Fruit fly (Drosophila melanogaster): ENCODE data around the gene Asciz.
A peak's percentile ranks its signal among the peaks of the same experiment; 100 is the strongest.

Asciz gene

DNA sequence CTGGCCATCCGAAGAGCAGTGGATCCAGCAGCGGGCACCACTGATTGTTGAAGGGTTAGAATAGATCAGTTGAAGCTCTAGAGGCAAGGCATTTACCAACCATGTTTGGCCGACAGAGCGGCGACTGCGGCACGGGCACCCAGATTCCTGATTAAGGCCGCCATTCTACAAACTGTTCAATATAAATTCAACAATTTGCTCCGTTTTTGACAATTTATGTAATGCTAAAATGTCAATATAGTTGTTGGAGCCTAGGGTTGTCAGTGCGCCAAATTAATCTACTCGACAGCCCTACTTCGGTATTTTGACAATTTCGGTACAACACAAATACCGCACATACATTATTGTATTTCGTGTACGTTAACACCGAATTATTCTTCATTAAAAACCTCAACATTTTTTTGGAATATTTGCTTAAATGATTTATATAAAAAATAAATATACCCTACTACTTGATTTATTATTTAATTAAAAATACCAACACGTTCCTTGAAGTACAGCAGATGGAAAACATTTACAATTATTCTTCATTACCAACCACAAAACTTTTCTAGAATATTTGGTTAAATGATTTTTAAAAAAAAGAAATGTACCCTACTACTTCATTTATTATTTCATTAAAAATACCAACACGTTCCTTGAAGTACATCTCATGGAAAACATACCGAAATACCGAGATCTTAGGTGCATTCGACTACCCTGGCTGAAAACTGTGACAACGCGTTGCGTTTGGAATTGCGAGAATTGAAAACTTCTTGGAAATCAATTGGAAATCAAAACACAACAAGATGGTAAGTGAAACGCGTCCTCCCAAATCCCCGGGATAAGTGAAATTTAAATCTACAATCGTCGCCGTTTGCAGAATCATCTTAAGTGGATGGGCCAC is 6.5 kb downstream of the Asciz start, which contains the start of the genes ND-30 and CG15812 (continued):
- 0 out of 2 replicates have a peak, but pooled peaks have one; percentile 5 for TF ChIP-seq CG3847 (GFP tag; IDR thresholded peaks at IDR 0.05)
- TF ChIP-seq YL-1 (GFP tag; optimal IDR thresholded peaks at IDR 0.05) = peak; percentile 41
- TF ChIP-seq Ets65A (GFP tag) = peak; percentile 60
- TF ChIP-seq E2f2 (GFP tag; IDR thresholded peaks at IDR 0.05) = 0 out of 2 replicates have a peak, but pooled peaks have one; percentile 13
- TF ChIP-seq CG9437 (GFP tag; optimal IDR thresholded peaks at IDR 0.05) = peak; percentile 34
- TF ChIP-seq CG8281 (tag; optimal IDR thresholded peaks at IDR 0.05) = peak; percentile 60
- no peak for TF ChIP-seq CG14860 (GFP tag; IDR thresholded peaks at IDR 0.05; ENCODE audit: partially characterized antibody)
- no peak for TF ChIP-seq onecut (GFP tag; IDR thresholded peaks at IDR 0.05)
- no peak for TF ChIP-seq unc-4 (GFP tag; IDR thresholded peaks at IDR 0.05; ENCODE audit: partially characterized antibody)
- peak; percentile 20 for TF ChIP-seq BEAF-32 (GFP tag; optimal IDR thresholded peaks at IDR 0.05)
- no peak for TF ChIP-seq CG11085 (GFP tag; IDR thresholded peaks at IDR 0.05)
- TF ChIP-seq CG5953 (GFP tag; IDR thresholded peaks at IDR 0.05) = no peak
- TF ChIP-seq trem (tag; optimal IDR thresholded peaks at IDR 0.05) = peak; percentile 35
- no peak for TF ChIP-seq CG7271 (tag; optimal IDR thresholded peaks at IDR 0.05)
- TF ChIP-seq Mad (GFP tag; optimal IDR thresholded peaks at IDR 0.05) = no peak
- TF ChIP-seq sug (tag; optimal IDR thresholded peaks at IDR 0.05) = peak; percentile 30
- peak; percentile 46 for TF ChIP-seq CG17829 (tag; optimal IDR thresholded peaks at IDR 0.05)
- TF ChIP-seq CG6689 (GFP tag; IDR thresholded peaks at IDR 0.05) = 0 out of 2 replicates have a peak, but pooled peaks have one; percentile 5
- TF ChIP-seq CG1603 (tag; optimal IDR thresholded peaks at IDR 0.05) = peak; percentile 99
- peak; percentile 6 for TF ChIP-seq CG13775 (GFP tag; optimal IDR thresholded peaks at IDR 0.05)
- peak; percentile 92 for TF ChIP-seq CG30020 (tag; optimal IDR thresholded peaks at IDR 0.05)
- no peak for TF ChIP-seq CG10979 (tag; optimal IDR thresholded peaks at IDR 0.05)
- TF ChIP-seq CG15514 (GFP tag; optimal IDR thresholded peaks at IDR 0.05) = peak; percentile 11
- TF ChIP-seq sens (GFP tag) = peak; percentile 87
- no peak for TF ChIP-seq ase (GFP tag; IDR thresholded peaks at IDR 0.05)

DNA sequence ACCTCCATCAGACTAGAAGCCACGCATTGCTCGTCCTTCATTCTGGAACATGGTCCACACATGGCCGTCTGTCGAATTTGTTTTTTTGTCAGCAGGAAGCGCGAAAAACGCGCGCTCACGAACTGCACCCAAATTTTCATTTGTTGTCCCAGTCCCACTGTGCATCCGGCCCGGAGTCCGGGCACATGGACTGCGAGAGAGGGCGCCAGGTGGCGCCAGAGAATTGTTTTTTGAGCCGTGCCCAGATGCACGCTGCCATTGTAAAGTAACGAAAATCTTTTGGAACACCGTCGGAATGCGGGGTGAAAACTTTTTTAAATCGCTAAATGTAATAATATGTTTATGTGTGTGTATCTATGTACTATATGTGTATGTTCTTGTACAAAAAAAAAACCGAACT is 8.4 kb downstream of the Asciz start:
- TF ChIP-seq Med (GFP tag) = no peak
- no peak for TF ChIP-seq nom (GFP tag; optimal IDR thresholded peaks at IDR 0.05)
- TF ChIP-seq CoRest (tag; optimal IDR thresholded peaks at IDR 0.05) = no peak
- TF ChIP-seq sd (tag; optimal IDR thresholded peaks at IDR 0.05) = no peak
- no peak for TF ChIP-seq grn (GFP tag; optimal IDR thresholded peaks at IDR 0.05)
- no peak for TF ChIP-seq wor (GFP tag; IDR thresholded peaks at IDR 0.05)
- TF ChIP-seq tna (GFP tag; IDR thresholded peaks at IDR 0.05; ENCODE audit: partially characterized antibody) = no peak
- TF ChIP-seq cato (GFP tag; optimal IDR thresholded peaks at IDR 0.05; ENCODE audit: borderline replicate concordance) = no peak
- TF ChIP-seq sna (GFP tag; IDR thresholded peaks at IDR 0.05; ENCODE audit: partially characterized antibody) = no peak
- no peak for TF ChIP-seq CG5180 (GFP tag; optimal IDR thresholded peaks at IDR 0.05)

DNA sequence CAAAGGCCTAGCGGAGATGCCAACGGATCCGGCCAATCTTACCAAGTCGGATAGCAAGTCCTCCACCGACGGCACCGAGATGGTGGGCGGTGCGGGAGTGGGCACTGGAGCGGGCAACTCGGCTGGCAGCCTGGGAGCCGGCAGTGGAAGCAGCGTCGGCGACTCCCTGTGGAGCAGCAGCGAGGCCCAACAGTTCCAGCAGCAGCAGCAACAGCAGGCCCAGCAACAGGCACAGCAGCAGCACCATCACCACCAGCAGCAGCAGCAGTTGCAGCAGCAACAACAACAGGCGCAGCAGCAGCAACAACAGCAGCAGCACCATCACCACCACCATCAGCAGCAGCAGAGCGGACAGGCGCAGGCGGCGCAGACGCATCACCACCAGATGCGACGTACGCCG is 15.7 kb downstream of the Asciz start:
- TF ChIP-seq CG6791 (GFP tag; IDR thresholded peaks at IDR 0.05; ENCODE audit: partially characterized antibody) (no peak), Dfd (GFP tag; optimal IDR thresholded peaks at IDR 0.05) (peak in 1 of 2 experiments; percentile 91), pum (GFP tag; optimal IDR thresholded peaks at IDR 0.05) (no peak), CG5953 (GFP tag; IDR thresholded peaks at IDR 0.05) (0 out of 2 replicates have a peak, but pooled peaks have one; percentile 4), CG32772 (GFP tag; IDR thresholded peaks at IDR 0.05) (no peak), Taf1 (GFP tag; IDR thresholded peaks at IDR 0.05) (no peak), Trl (optimal IDR thresholded peaks at IDR 0.05) (no peak), Trl (GFP tag; optimal IDR thresholded peaks at IDR 0.05) (no peak), sob (GFP tag; IDR thresholded peaks at IDR 0.05) (0 out of 2 replicates have a peak, but pooled peaks have one; percentile 29), Nf-YA (GFP tag; IDR thresholded peaks at IDR 0.05) (no peak), Deaf1 (tag; optimal IDR thresholded peaks at IDR 0.05) (no peak), Ets65A (GFP tag) (peak; percentile 86), CG17186 (GFP tag; optimal IDR thresholded peaks at IDR 0.05) (no peak), CG42726 (GFP tag; IDR thresholded peaks at IDR 0.05; ENCODE audit: partially characterized antibody) (0 out of 2 replicates have a peak, but pooled peaks have one; percentile 21), so (GFP tag; IDR thresholded peaks at IDR 0.05) (no peak)
